Fruit fly (Drosophila melanogaster) whole organism, embryonic: ENCODE results near the gene CG17202.

Source experiments
- CG18262 ChIP-seq: fragments of 200-800 bp; optimal IDR thresholded peaks from 3 replicates; lab custom pipeline; 2019; ENCODE audit warnings: missing biosample characterization, mild to moderate bottlenecking, missing genetic modification characterization, moderate library complexity
- MBD-R2 ChIP-seq: fragments of 200-800 bp; sonication (Bioruptor generic); IDR thresholded peaks from 2 replicates; pipeline ENCODE4 v1.3.6; 2022; ENCODE audit warnings: missing biosample characterization, missing genetic modification characterization
- dysf ChIP-seq: fragments of 200-800 bp; sonication (Bioruptor generic); IDR thresholded peaks from 3 replicates; pipeline ENCODE4 v1.3.6; 2022; ENCODE audit warnings: missing biosample characterization, missing genetic modification characterization
- pros ChIP-seq: fragments of 200-800 bp; sonication (Bioruptor generic); optimal IDR thresholded peaks from 3 replicates; lab custom pipeline; 2019; ENCODE audit warnings: missing biosample characterization, mild to moderate bottlenecking, missing genetic modification characterization, moderate library complexity

- TF ChIP-seq MBD-R2 (GFP tag; lab: Robert Waterston, UW) (peak; percentile 82), dysf (GFP tag; lab: Robert Waterston, UW) (peak; percentile 32; the same call in 1 of the 3 replicates), pros (no peak), CG18262 (tag; lab: Kevin White, UChicago) (no peak)
These were observed 8.5 kb downstream of the CG17202 start, which contains the start of gene Prosalpha2 for dm6 chr3R:12431030-12431489.
